Fruit fly (Drosophila melanogaster) whole organism, embryonic: ENCODE results near the gene CG10353.

Experiments
- Adf1 ChIP-seq: fragments of 200-800 bp; sonication (Bioruptor generic); IDR thresholded peaks from 2 replicates; pipeline ENCODE4 v1.3.6; 2022; ENCODE audit warnings: missing biosample characterization, missing genetic modification characterization
- BEAF-32 ChIP-seq: fragments of 200-800 bp; sonication (Bioruptor generic); optimal IDR thresholded peaks from 3 replicates; lab custom pipeline; 2017; ENCODE audit warnings: missing biosample characterization, missing genetic modification characterization, mild to moderate bottlenecking, moderate library complexity, missing genetic modification reagents
- CG10979 ChIP-seq: fragments of 200-800 bp; sonication (Bioruptor generic); optimal IDR thresholded peaks from 2 replicates; lab custom pipeline; 2018; ENCODE audit warnings: missing biosample characterization, mild to moderate bottlenecking, missing genetic modification characterization, moderate library complexity
- CG11085 ChIP-seq: fragments of 200-800 bp; sonication (Bioruptor generic); IDR thresholded peaks from 2 replicates; pipeline ENCODE4 v1.3.6; 2022; ENCODE audit warnings: missing biosample characterization, missing genetic modification characterization
- CG11560 ChIP-seq: fragments of 200-800 bp; sonication (Bioruptor generic); IDR thresholded peaks from 3 replicates; pipeline ENCODE4 v1.3.6; 2022; ENCODE audit warnings: missing biosample characterization, missing genetic modification characterization
- CG13287 ChIP-seq: fragments of 200-800 bp; sonication (Bioruptor generic); IDR thresholded peaks from 2 replicates; pipeline ENCODE4 v1.3.6; 2022; ENCODE audit warnings: missing biosample characterization, missing genetic modification characterization; ENCODE audit not compliant: partially characterized antibody
- CG13424 ChIP-seq: fragments of 200-800 bp; sonication (Bioruptor generic); optimal IDR thresholded peaks from 2 replicates; lab custom pipeline; 2019; ENCODE audit warnings: missing biosample characterization, mild to moderate bottlenecking, missing genetic modification characterization, moderate library complexity
- CG16779 ChIP-seq: fragments of 200-800 bp; sonication (Bioruptor generic); IDR thresholded peaks from 2 replicates; pipeline ENCODE4 v1.3.6; 2022; ENCODE audit warnings: missing biosample characterization, missing genetic modification characterization
- CG16813 ChIP-seq: fragments of 200-800 bp; sonication (Bioruptor generic); IDR thresholded peaks from 3 replicates; pipeline ENCODE4 v1.3.6; 2022; ENCODE audit warnings: missing biosample characterization, missing genetic modification characterization; ENCODE audit not compliant: partially characterized antibody
- CG16863 ChIP-seq: fragments of 200-800 bp; sonication (Bioruptor generic); optimal IDR thresholded peaks from 3 replicates; lab custom pipeline; 2016; ENCODE audit warnings: missing biosample characterization, missing genetic modification characterization
- CG17359 ChIP-seq: fragments of 200-800 bp; sonication (Bioruptor generic); optimal IDR thresholded peaks from 3 replicates; lab custom pipeline; 2018; ENCODE audit warnings: missing biosample characterization, mild to moderate bottlenecking, missing genetic modification characterization, moderate library complexity
- CG17612 ChIP-seq: fragments of 200-800 bp; sonication (Bioruptor generic); IDR thresholded peaks from 2 replicates; pipeline ENCODE4 v1.3.6; 2022; ENCODE audit warnings: missing biosample characterization, missing genetic modification characterization
- CG2202 ChIP-seq: fragments of 200-800 bp; sonication (Bioruptor generic); optimal IDR thresholded peaks from 2 replicates; lab custom pipeline; 2018; ENCODE audit warnings: missing biosample characterization, mild to moderate bottlenecking, missing genetic modification characterization
- CG3163 ChIP-seq: fragments of 200-800 bp; sonication (Bioruptor generic); optimal IDR thresholded peaks from 3 replicates; lab custom pipeline; 2016; ENCODE audit warnings: missing biosample characterization, missing genetic modification characterization
- CG34376 ChIP-seq: fragments of 200-800 bp; sonication (Bioruptor generic); optimal IDR thresholded peaks from 2 replicates; lab custom pipeline; 2018; ENCODE audit warnings: missing biosample characterization, mild to moderate bottlenecking, missing genetic modification characterization
- CG4820 ChIP-seq: fragments of 200-800 bp; sonication (Bioruptor generic); optimal IDR thresholded peaks from 3 replicates; lab custom pipeline; 2016; ENCODE audit warnings: missing biosample characterization, missing genetic modification characterization
- CG6683 ChIP-seq: fragments of 200-800 bp; sonication (Bioruptor generic); optimal IDR thresholded peaks from 2 replicates; lab custom pipeline; 2017; ENCODE audit warnings: missing biosample characterization, mild to moderate bottlenecking, missing genetic modification characterization, missing genetic modification reagents
- CG8478 ChIP-seq: fragments of >200 bp; optimal IDR thresholded peaks from 2 replicates; lab custom pipeline; 2018
- CG9437 ChIP-seq: fragments of 200-800 bp; sonication (Bioruptor generic); optimal IDR thresholded peaks from 2 replicates; lab custom pipeline; 2018; ENCODE audit warnings: missing biosample characterization, mild to moderate bottlenecking, missing genetic modification characterization
- CG9727 ChIP-seq: fragments of 200-800 bp; sonication (Bioruptor generic); optimal IDR thresholded peaks from 3 replicates; lab custom pipeline; 2017; ENCODE audit warnings: missing biosample characterization, mild to moderate bottlenecking, missing genetic modification characterization
- Dll ChIP-seq: fragments of 200-800 bp; sonication (Bioruptor generic); IDR thresholded peaks from 4 replicates; pipeline ENCODE4 v1.3.6; 2022; ENCODE audit warnings: missing biosample characterization, missing genetic modification characterization; ENCODE audit not compliant: partially characterized antibody
- Doc3 ChIP-seq: fragments of 200-800 bp; sonication (Bioruptor generic); IDR thresholded peaks from 3 replicates; pipeline ENCODE4 v1.3.6; 2022; ENCODE audit warnings: missing biosample characterization, missing genetic modification characterization; ENCODE audit not compliant: partially characterized antibody
- Dref ChIP-seq: fragments of 200-800 bp; sonication (Bioruptor generic); IDR thresholded peaks from 2 replicates; pipeline ENCODE4 v1.3.6; 2022; ENCODE audit warnings: missing biosample characterization, missing genetic modification characterization
- Ets65A ChIP-seq: fragments of 200-800 bp; sonication (Bioruptor generic); peaks from one replicate; lab custom pipeline; 2016; ENCODE audit warnings: missing biosample characterization, missing genetic modification characterization
- Ets97D ChIP-seq: fragments of 200-800 bp; sonication (Bioruptor generic); optimal IDR thresholded peaks from 3 replicates; lab custom pipeline; 2016; ENCODE audit warnings: missing biosample characterization, missing genetic modification characterization
- Fer3 ChIP-seq: fragments of 200-800 bp; sonication (Bioruptor generic); optimal IDR thresholded peaks from 2 replicates; lab custom pipeline; 2018; ENCODE audit warnings: missing biosample characterization, mild to moderate bottlenecking, missing genetic modification characterization, moderate library complexity
- Gug ChIP-seq: fragments of 200-800 bp; sonication (Bioruptor generic); IDR thresholded peaks from 4 replicates; pipeline ENCODE4 v1.3.6; 2022; ENCODE audit warnings: missing biosample characterization, missing genetic modification characterization
- HLHmδ ChIP-seq: fragments of 200-800 bp; sonication (Bioruptor generic); optimal IDR thresholded peaks from 2 replicates; lab custom pipeline; 2018; ENCODE audit warnings: missing biosample characterization, mild to moderate bottlenecking, missing genetic modification characterization, moderate library complexity
- HmgD ChIP-seq: fragments of 200-800 bp; sonication (Bioruptor generic); optimal IDR thresholded peaks from 3 replicates; lab custom pipeline; 2016; ENCODE audit warnings: missing biosample characterization, missing genetic modification characterization
- Hr51 ChIP-seq, 2 experiments: fragments of 200-800 bp; sonication (Bioruptor generic); optimal IDR thresholded peaks; 2 replicates in 1 of 2; 3 replicates in 1 of 2; lab custom pipeline; 2016 to 2018; ENCODE audit warnings: missing biosample characterization in 2 of 2, missing genetic modification characterization in 2 of 2, mild to moderate bottlenecking in 1 of 2, moderate library complexity in 1 of 2
- Med ChIP-seq: fragments of 200-800 bp; sonication (Bioruptor generic); peaks from one replicate; lab custom pipeline; 2016; ENCODE audit warnings: missing biosample characterization, missing genetic modification characterization, mild to moderate bottlenecking, inconsistent platforms, moderate library complexity
- Mrtf ChIP-seq: fragments of 200-800 bp; sonication (Bioruptor generic); IDR thresholded peaks from 3 replicates; pipeline ENCODE4 v1.3.6; 2022; ENCODE audit warnings: missing biosample characterization, missing genetic modification characterization
- Sin3A ChIP-seq: fragments of >200 bp; optimal IDR thresholded peaks from 2 replicates; lab custom pipeline; 2018
- Xrp1 ChIP-seq: fragments of 200-800 bp; sonication (Bioruptor generic); IDR thresholded peaks from 2 replicates; pipeline ENCODE4 v1.3.6; 2022; ENCODE audit warnings: missing biosample characterization, missing genetic modification characterization
- ato ChIP-seq: fragments of 200-800 bp; sonication (Bioruptor generic); IDR thresholded peaks from 2 replicates; pipeline ENCODE4 v1.3.6; 2022; ENCODE audit warnings: missing biosample characterization, missing genetic modification characterization; ENCODE audit not compliant: partially characterized antibody
- cato ChIP-seq: fragments of 200-800 bp; sonication (Bioruptor generic); optimal IDR thresholded peaks from 2 replicates; lab custom pipeline; 2016; ENCODE audit warnings: missing biosample characterization, missing genetic modification characterization, borderline replicate concordance
- chif ChIP-seq, 2 experiments: fragments of 200-800 bp; sonication (Bioruptor generic); optimal IDR thresholded peaks; 3 replicates each; lab custom pipeline; 2016; ENCODE audit warnings: missing biosample characterization in 2 of 2, missing genetic modification characterization in 2 of 2
- disco-r ChIP-seq: fragments of 200-800 bp; sonication (Bioruptor generic); optimal IDR thresholded peaks from 2 replicates; lab custom pipeline; 2016; ENCODE audit warnings: missing biosample characterization, missing genetic modification characterization
- dpn ChIP-seq, 2 experiments: fragments of 200-800 bp; sonication (Bioruptor generic); optimal IDR thresholded peaks; 3 replicates each; lab custom pipeline; 2016; ENCODE audit warnings: missing biosample characterization in 2 of 2, missing genetic modification characterization in 2 of 2
- fd3F ChIP-seq: fragments of 200-800 bp; sonication (Bioruptor generic); optimal IDR thresholded peaks from 2 replicates; lab custom pipeline; 2018; ENCODE audit warnings: missing biosample characterization, mild to moderate bottlenecking, missing genetic modification characterization, moderate library complexity
- grau ChIP-seq: fragments of 200-800 bp; optimal IDR thresholded peaks from 3 replicates; lab custom pipeline; 2019; ENCODE audit warnings: missing biosample characterization, mild to moderate bottlenecking, missing genetic modification characterization, moderate library complexity
- mld ChIP-seq: fragments of 200-800 bp; sonication (Bioruptor generic); IDR thresholded peaks from 3 replicates; pipeline ENCODE4 v1.3.6; 2022; ENCODE audit warnings: missing biosample characterization, missing genetic modification characterization; ENCODE audit not compliant: partially characterized antibody
- nerfin-1 ChIP-seq: fragments of 200-800 bp; sonication (Bioruptor generic); optimal IDR thresholded peaks from 3 replicates; lab custom pipeline; 2019; ENCODE audit warnings: missing biosample characterization, mild to moderate bottlenecking, missing genetic modification characterization, moderate library complexity
- nom ChIP-seq: fragments of 200-800 bp; sonication (Bioruptor generic); optimal IDR thresholded peaks from 2 replicates; lab custom pipeline; 2017; ENCODE audit warnings: missing biosample characterization, missing genetic modification characterization, mild to moderate bottlenecking, moderate library complexity, missing genetic modification reagents
- pan ChIP-seq, 4 experiments: fragments of >200 bp in 3 of 4; fragments of 200-800 bp in 1 of 4; sonication (Bioruptor generic) in 1 of 4; optimal IDR thresholded peaks in 3 of 4; IDR thresholded peaks in 1 of 4; 2 replicates each; pipeline versions ENCODE4 v1.3.6 to Lab custom; 2017 to 2022; ENCODE audit warnings: missing biosample characterization in 2 of 4, missing genetic modification characterization in 2 of 4, mixed read lengths in 1 of 4
- trem ChIP-seq: fragments of 200-800 bp; optimal IDR thresholded peaks from 3 replicates; lab custom pipeline; 2019; ENCODE audit warnings: missing biosample characterization, mild to moderate bottlenecking, missing genetic modification characterization, moderate library complexity
- vvl ChIP-seq: fragments of 200-800 bp; sonication (Bioruptor generic); IDR thresholded peaks from 2 replicates; pipeline ENCODE4 v1.3.6; 2022; ENCODE audit warnings: missing biosample characterization, missing genetic modification characterization
- wdn ChIP-seq: fragments of 200-800 bp; sonication (Bioruptor generic); IDR thresholded peaks from 2 replicates; pipeline ENCODE4 v1.3.6; 2022; ENCODE audit warnings: missing biosample characterization, missing genetic modification characterization
- zen2 ChIP-seq: fragments of 200-800 bp; sonication (Bioruptor generic); IDR thresholded peaks from 3 replicates; pipeline ENCODE4 v1.3.6; 2022; ENCODE audit warnings: missing biosample characterization, missing genetic modification characterization; ENCODE audit not compliant: partially characterized antibody

The CG10353 gene

dm6 chrX:11852310-11852709, 34.7 kb downstream of the CG10353 start, which contains the start of gene p24-1 (continued):
- peak; percentile 35; the same call in 1 of the 2 replicates for TF ChIP-seq Xrp1 (GFP tag; lab: Robert Waterston, UW)
- TF ChIP-seq nom: peak; percentile 18
- peak; percentile 11 for TF ChIP-seq disco-r
- TF ChIP-seq Hr51 (GFP tag; optimal IDR thresholded peaks at IDR 0.05; lab: Kevin White, UChicago): peak in 1 of 2 experiments; percentile 49
- peak; percentile 14 for TF ChIP-seq CG10979 (tag; lab: Kevin White, UChicago)
- peak; percentile 85 for TF ChIP-seq CG16813
- no peak for TF ChIP-seq CG17612 (GFP tag; lab: Robert Waterston, UW)
- TF ChIP-seq CG4820: peak; percentile 13
- TF ChIP-seq Dref (GFP tag; lab: Robert Waterston, UW): peak; percentile 90
- peak; percentile 91 for TF ChIP-seq CG13287 (GFP tag; lab: Robert Waterston, UW)
- no peak for TF ChIP-seq Adf1 (GFP tag; lab: Robert Waterston, UW)
- peak; percentile 89 for TF ChIP-seq Ets97D (GFP tag; lab: Kevin White, UChicago)
- peak; percentile 40 for TF ChIP-seq grau (tag; lab: Kevin White, UChicago)
- TF ChIP-seq cato (GFP tag; lab: Kevin White, UChicago): no peak
- peak; percentile 56; the same call in 2 of the 4 replicates for TF ChIP-seq Gug (GFP tag; lab: Robert Waterston, UW)
- peak; percentile 54 for TF ChIP-seq trem (tag; lab: Kevin White, UChicago)
- TF ChIP-seq Doc3: peak; percentile 70
- peak; percentile 43 for TF ChIP-seq CG3163 (GFP tag; lab: Kevin White, UChicago)
- TF ChIP-seq dpn (GFP tag; optimal IDR thresholded peaks at IDR 0.05; lab: Kevin White, UChicago): peak; percentile 51 to 64
- TF ChIP-seq CG13424 (tag; lab: Kevin White, UChicago): peak; percentile 23
- TF ChIP-seq Dll (GFP tag; lab: Robert Waterston, UW): peak; percentile 83
- TF ChIP-seq pan (optimal IDR thresholded peaks at IDR 0.05; lab: Kevin White, UChicago): no peak
- TF ChIP-seq pan (GFP tag; optimal IDR thresholded peaks at IDR 0.05 in 1 of 2, IDR thresholded peaks at IDR 0.05 in 1 of 2): no peak
- peak; percentile 69 for TF ChIP-seq CG16779 (GFP tag; lab: Robert Waterston, UW)
- TF ChIP-seq chif (GFP tag; optimal IDR thresholded peaks at IDR 0.05; lab: Kevin White, UChicago): peak in 1 of 2 experiments; percentile 31
- peak; percentile 51 for TF ChIP-seq CG34376 (GFP tag; lab: Kevin White, UChicago)
- 0 out of 2 replicates have a peak, but pooled peaks have one; percentile 32 for TF ChIP-seq wdn (GFP tag; lab: Robert Waterston, UW)
- TF ChIP-seq mld (GFP tag; lab: Robert Waterston, UW): peak; percentile 81
- no peak for TF ChIP-seq fd3F (GFP tag; lab: Kevin White, UChicago)
- peak; percentile 23 for TF ChIP-seq CG17359 (tag; lab: Kevin White, UChicago)
- peak; percentile 4 for TF ChIP-seq nerfin-1 (tag; lab: Kevin White, UChicago)
- peak; percentile 35; the same call in 1 of the 2 replicates for TF ChIP-seq CG11085 (GFP tag; lab: Robert Waterston, UW)
- no peak; the same call in 2 of the 3 replicates for TF ChIP-seq CG11560 (tag; lab: Robert Waterston, UW)
- peak; percentile 87 for TF ChIP-seq BEAF-32 (GFP tag; lab: Kevin White, UChicago)
- no peak for TF ChIP-seq HLHmδ (GFP tag; lab: Kevin White, UChicago)
- peak; percentile 54 for TF ChIP-seq HmgD (GFP tag; lab: Kevin White, UChicago)
- TF ChIP-seq Sin3A (lab: Kevin White, UChicago): peak; percentile 22
- peak; percentile 95 for TF ChIP-seq Med (GFP tag; lab: Kevin White, UChicago)
- TF ChIP-seq CG16863 (GFP tag; lab: Kevin White, UChicago): no peak
- TF ChIP-seq zen2 (GFP tag; lab: Robert Waterston, UW): peak; percentile 60; the same call in 1 of the 3 replicates
- peak; percentile 12 for TF ChIP-seq Fer3
- no peak for TF ChIP-seq CG6683
- TF ChIP-seq CG2202 (tag; lab: Kevin White, UChicago): no peak
- TF ChIP-seq vvl (GFP tag; lab: Robert Waterston, UW): peak; percentile 64
- TF ChIP-seq CG9437 (GFP tag; lab: Kevin White, UChicago): peak; percentile 80
- peak; percentile 36; the same call in 1 of the 3 replicates for TF ChIP-seq Mrtf (GFP tag; lab: Robert Waterston, UW)
- TF ChIP-seq Ets65A (GFP tag; lab: Kevin White, UChicago): peak; percentile 96
- peak; percentile 83 for TF ChIP-seq ato
- no peak for TF ChIP-seq CG9727 (GFP tag; lab: Kevin White, UChicago)
- TF ChIP-seq CG8478 (lab: Kevin White, UChicago): no peak
